Worm (Caenorhabditis elegans): ENCODE measurements around the gene B0035.3.

DNA sequence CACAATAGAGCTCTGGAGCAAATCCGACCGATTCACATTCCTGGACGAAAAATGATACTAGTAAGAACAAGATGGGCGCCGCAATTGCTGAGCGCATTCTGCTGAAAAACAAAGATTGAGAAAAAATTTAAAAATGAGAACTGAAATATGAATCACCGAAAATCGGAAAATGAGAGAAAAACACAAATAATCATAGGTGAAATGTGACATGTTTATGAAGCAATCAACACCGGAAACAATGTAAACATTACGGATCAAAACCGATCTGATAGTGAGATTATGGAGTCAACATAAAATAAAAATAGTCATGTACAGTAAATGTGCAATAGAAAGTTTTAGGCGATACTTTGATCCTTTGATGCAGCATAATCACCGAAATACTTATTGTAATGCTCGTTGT, 918 bp downstream of the B0035.3 start, which contains the start of gene dnj-2:
- TF ChIP-seq ets-7 (tag; optimal IDR thresholded peaks at IDR 0.05), result no peak
- TF ChIP-seq hnd-1 (tag; optimal IDR thresholded peaks at IDR 0.05), result no peak
- TF ChIP-seq flt-1 (GFP tag; IDR thresholded peaks at IDR 0.05), result no peak
- TF ChIP-seq ama-1 (optimal IDR thresholded peaks at IDR 0.05), result no peak
- TF ChIP-seq ceh-36 (tag; optimal IDR thresholded peaks at IDR 0.05), result no peak
- no peak for TF ChIP-seq ceh-13 (GFP tag; optimal IDR thresholded peaks at IDR 0.05)
- TF ChIP-seq tbx-11 (GFP tag; IDR thresholded peaks at IDR 0.05), result no peak
- no peak for TF ChIP-seq F13C5.2 (tag; optimal IDR thresholded peaks at IDR 0.05)
- TF ChIP-seq tbx-37 (GFP tag; conservative IDR thresholded peaks at IDR 0.05), result no peak

Data from whole organism, early embryonic.